Fruit fly (Drosophila melanogaster): ENCODE data around the gene Atg1.
A peak's percentile ranks its signal among the peaks of the same experiment; 100 is the strongest.

The Atg1 gene

DNA sequence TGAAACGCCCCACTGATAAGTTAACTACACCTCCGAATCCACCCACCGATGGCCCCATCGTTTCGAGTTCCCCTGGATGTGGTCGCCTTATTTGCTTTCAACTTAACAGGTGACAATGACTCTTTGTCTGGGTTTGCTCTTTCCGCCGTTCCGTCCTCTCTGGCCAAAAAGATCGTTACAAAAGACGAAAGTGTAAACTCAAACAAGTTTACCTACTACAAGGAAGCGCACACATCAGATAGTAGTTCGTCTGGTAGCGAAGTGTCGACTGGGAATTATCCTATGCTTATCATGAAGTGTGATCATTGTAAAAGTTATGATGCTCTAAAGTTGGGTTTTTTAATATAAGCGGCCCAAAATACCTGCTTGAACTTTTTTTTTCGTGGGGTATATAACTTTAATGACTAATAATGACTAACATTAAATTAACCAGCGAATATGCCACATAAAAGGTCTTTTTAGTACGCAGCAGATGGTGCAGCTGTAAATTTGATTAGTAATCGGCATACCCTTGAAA, 6.1 kb downstream of the Atg1 start (continued):
- TF ChIP-seq Ptx1 (GFP tag; IDR thresholded peaks at IDR 0.05) (0 out of 2 replicates have a peak, but pooled peaks have one; percentile 17), kni (GFP tag; optimal IDR thresholded peaks at IDR 0.05) (peak; percentile 28), E2f2 (GFP tag; IDR thresholded peaks at IDR 0.05) (no peak; the same call in 1 of the 2 replicates), CG14710 (tag; optimal IDR thresholded peaks at IDR 0.05) (no peak), CG15269 (tag; optimal IDR thresholded peaks at IDR 0.05) (peak; percentile 2), CG30403 (GFP tag; optimal IDR thresholded peaks at IDR 0.05) (peak; percentile 7), CG1233 (GFP tag; optimal IDR thresholded peaks at IDR 0.05) (peak; percentile 3), sens (GFP tag) (peak; percentile 78), esg (GFP tag; conservative IDR thresholded peaks at IDR 0.05) (no peak), Med (GFP tag) (peak; percentile 55), CG2712 (tag; optimal IDR thresholded peaks at IDR 0.05) (peak; percentile 38), CG12155 (GFP tag; optimal IDR thresholded peaks at IDR 0.05) (peak; percentile 2), lmd (GFP tag; IDR thresholded peaks at IDR 0.05) (0 out of 2 replicates have a peak, but pooled peaks have one; percentile 20), dysf (GFP tag; IDR thresholded peaks at IDR 0.05) (no peak), CG15601 (tag; optimal IDR thresholded peaks at IDR 0.05) (peak; percentile 42), CG12769 (tag; optimal IDR thresholded peaks at IDR 0.05) (peak; percentile 54), CG5180 (GFP tag; optimal IDR thresholded peaks at IDR 0.05) (peak; percentile 32), CG3407 (GFP tag; optimal IDR thresholded peaks at IDR 0.05) (peak; percentile 27), wdn (GFP tag; IDR thresholded peaks at IDR 0.05) (no peak), CG7839 (tag; optimal IDR thresholded peaks at IDR 0.05) (peak; percentile 7), fu2 (GFP tag; optimal IDR thresholded peaks at IDR 0.05) (peak; percentile 0), CG16863 (GFP tag; optimal IDR thresholded peaks at IDR 0.05) (peak; percentile 13), ind (GFP tag; optimal IDR thresholded peaks at IDR 0.05) (no peak), tin (GFP tag; optimal IDR thresholded peaks at IDR 0.05) (no peak), hkb (optimal IDR thresholded peaks at IDR 0.05) (no peak), hkb (GFP tag; IDR thresholded peaks at IDR 0.05) (no peak), CG9727 (GFP tag; optimal IDR thresholded peaks at IDR 0.05) (peak; percentile 23), CG4854 (GFP tag; optimal IDR thresholded peaks at IDR 0.05) (no peak), Abd-B (GFP tag; optimal IDR thresholded peaks at IDR 0.05) (peak; percentile 0), Rx (GFP tag; IDR thresholded peaks at IDR 0.05) (no peak), row (GFP tag; IDR thresholded peaks at IDR 0.05) (peak; percentile 74), CG7271 (tag; optimal IDR thresholded peaks at IDR 0.05) (no peak), lilli (GFP tag; optimal IDR thresholded peaks at IDR 0.05) (peak; percentile 12), PHDP (tag; optimal IDR thresholded peaks at IDR 0.05) (peak; percentile 39), dpn (GFP tag; optimal IDR thresholded peaks at IDR 0.05) (peak in 1 of 2 experiments; percentile 3), CG17361 (GFP tag; IDR thresholded peaks at IDR 0.05) (peak; percentile 37; the same call in 1 of the 3 replicates), HHEX (GFP tag; optimal IDR thresholded peaks at IDR 0.05) (no peak), Dad (GFP tag; optimal IDR thresholded peaks at IDR 0.05) (peak; percentile 15), fd64A (GFP tag; optimal IDR thresholded peaks at IDR 0.05) (no peak), dmrt11E (tag; optimal IDR thresholded peaks at IDR 0.05) (no peak), hbn (GFP tag; IDR thresholded peaks at IDR 0.05; ENCODE audit: partially characterized antibody) (no peak), CG2120 (GFP tag; optimal IDR thresholded peaks at IDR 0.05) (peak; percentile 7), wek (GFP tag; optimal IDR thresholded peaks at IDR 0.05) (peak; percentile 37), disco-r (GFP tag; optimal IDR thresholded peaks at IDR 0.05) (no peak), crp (GFP tag; optimal IDR thresholded peaks at IDR 0.05) (no peak), CG6689 (GFP tag; IDR thresholded peaks at IDR 0.05) (peak; percentile 29; the same call in 1 of the 2 replicates), CG14441 (GFP tag; IDR thresholded peaks at IDR 0.05) (0 out of 2 replicates have a peak, but pooled peaks have one; percentile 6), Ets65A (GFP tag) (peak; percentile 88), CG3065 (GFP tag; optimal IDR thresholded peaks at IDR 0.05) (no peak), Sox102F (GFP tag; optimal IDR thresholded peaks at IDR 0.05) (peak; percentile 48), NfI (GFP tag; optimal IDR thresholded peaks at IDR 0.05) (peak; percentile 24)

Measured in whole organism, embryonic.